Fruit fly (Drosophila melanogaster) whole organism, embryonic: ENCODE data around the gene Nse4.

Experiments
- Awh ChIP-seq: fragments of 200-800 bp; sonication (Bioruptor generic); IDR thresholded peaks from 2 replicates; pipeline ENCODE4, ENCODE4 v1.3.6; 2022; ENCODE audit warnings: missing biosample characterization, missing genetic modification characterization
- CG10431 ChIP-seq: fragments of 200-800 bp; sonication (Bioruptor generic); optimal IDR thresholded peaks from 3 replicates; lab custom pipeline; 2018; ENCODE audit warnings: missing biosample characterization, mild to moderate bottlenecking, missing genetic modification characterization
- CG11695 ChIP-seq: fragments of 200-800 bp; sonication (Bioruptor generic); IDR thresholded peaks from 3 replicates; pipeline ENCODE4 v1.3.6; 2022; ENCODE audit warnings: missing biosample characterization, missing genetic modification characterization
- CG11696 ChIP-seq: fragments of 200-800 bp; sonication (Bioruptor generic); IDR thresholded peaks from 2 replicates; pipeline ENCODE4 v1.3.6; 2022; ENCODE audit warnings: missing biosample characterization, missing genetic modification characterization
- CG13296 ChIP-seq: fragments of 200-800 bp; sonication (Bioruptor generic); optimal IDR thresholded peaks from 3 replicates; lab custom pipeline; 2018; ENCODE audit warnings: missing biosample characterization, mild to moderate bottlenecking, missing genetic modification characterization
- CG15073 ChIP-seq: fragments of 200-800 bp; sonication (Bioruptor generic); optimal IDR thresholded peaks from 2 replicates; lab custom pipeline; 2016; ENCODE audit warnings: missing biosample characterization, missing genetic modification characterization
- CG16779 ChIP-seq: fragments of 200-800 bp; sonication (Bioruptor generic); IDR thresholded peaks from 2 replicates; pipeline ENCODE4 v1.3.6; 2022; ENCODE audit warnings: missing biosample characterization, missing genetic modification characterization
- CG16813 ChIP-seq: fragments of 200-800 bp; sonication (Bioruptor generic); IDR thresholded peaks from 3 replicates; pipeline ENCODE4 v1.3.6; 2022; ENCODE audit warnings: missing biosample characterization, missing genetic modification characterization; ENCODE audit not compliant: partially characterized antibody
- CG16815 ChIP-seq: fragments of 200-800 bp; sonication (Bioruptor generic); optimal IDR thresholded peaks from 3 replicates; lab custom pipeline; 2017; ENCODE audit warnings: missing biosample characterization, mild to moderate bottlenecking, missing genetic modification characterization
- CG17328 ChIP-seq: fragments of 200-800 bp; sonication (Bioruptor generic); IDR thresholded peaks from 2 replicates; pipeline ENCODE4 v1.3.6; 2022; ENCODE audit warnings: missing biosample characterization, missing genetic modification characterization
- CG17829 ChIP-seq: fragments of 200-800 bp; optimal IDR thresholded peaks from 2 replicates; lab custom pipeline; 2019; ENCODE audit warnings: missing biosample characterization, mild to moderate bottlenecking, missing genetic modification characterization, moderate library complexity
- CG2678 ChIP-seq: fragments of 200-800 bp; sonication (Bioruptor generic); optimal IDR thresholded peaks from 3 replicates; lab custom pipeline; 2019; ENCODE audit warnings: missing biosample characterization, mild to moderate bottlenecking, missing genetic modification characterization, moderate library complexity
- CG2889 ChIP-seq: fragments of 200-800 bp; sonication (Bioruptor generic); IDR thresholded peaks from 3 replicates; pipeline ENCODE4 v1.3.6; 2022; ENCODE audit warnings: missing biosample characterization, missing genetic modification characterization
- CG30431 ChIP-seq: fragments of 200-800 bp; sonication (Bioruptor generic); optimal IDR thresholded peaks from 2 replicates; lab custom pipeline; 2017; ENCODE audit warnings: missing biosample characterization, missing genetic modification characterization
- CG31365 ChIP-seq: fragments of 200-800 bp; sonication (Bioruptor generic); optimal IDR thresholded peaks from 2 replicates; lab custom pipeline; 2018; ENCODE audit warnings: missing biosample characterization, mild to moderate bottlenecking, missing genetic modification characterization
- CG34224 ChIP-seq: fragments of 200-800 bp; sonication (Bioruptor generic); IDR thresholded peaks from 3 replicates; pipeline ENCODE4 v1.3.6; 2022; ENCODE audit warnings: missing biosample characterization, missing genetic modification characterization; ENCODE audit not compliant: partially characterized antibody
- CG4424 ChIP-seq: fragments of 200-800 bp; sonication (Bioruptor generic); optimal IDR thresholded peaks from 3 replicates; lab custom pipeline; 2016; ENCODE audit warnings: missing biosample characterization, missing genetic modification characterization
- CG6765 ChIP-seq: fragments of 200-800 bp; sonication (Bioruptor generic); optimal IDR thresholded peaks from 3 replicates; lab custom pipeline; 2017; ENCODE audit warnings: missing biosample characterization, mild to moderate bottlenecking, missing genetic modification characterization
- CG6854 ChIP-seq: fragments of 200-800 bp; sonication (Bioruptor generic); optimal IDR thresholded peaks from 3 replicates; lab custom pipeline; 2017; ENCODE audit warnings: missing biosample characterization, mild to moderate bottlenecking, missing genetic modification characterization
- CG8281 ChIP-seq: fragments of 200-800 bp; sonication (Bioruptor generic); optimal IDR thresholded peaks from 2 replicates; lab custom pipeline; 2018; ENCODE audit warnings: missing biosample characterization, mild to moderate bottlenecking, missing genetic modification characterization, moderate library complexity
- CG8290 ChIP-seq, 3 experiments: fragments of 200-800 bp; sonication (Bioruptor generic); optimal IDR thresholded peaks; 2 replicates each; lab custom pipeline; 2016 to 2019; ENCODE audit warnings: missing biosample characterization in 3 of 3, missing genetic modification characterization in 3 of 3, mild to moderate bottlenecking in 2 of 3, moderate library complexity in 1 of 3
- CG8924 ChIP-seq: fragments of 200-800 bp; optimal IDR thresholded peaks from 3 replicates; lab custom pipeline; 2019; ENCODE audit warnings: missing biosample characterization, mild to moderate bottlenecking, missing genetic modification characterization, moderate library complexity
- Dip3 ChIP-seq: fragments of 200-800 bp; sonication (Bioruptor generic); optimal IDR thresholded peaks from 3 replicates; lab custom pipeline; 2016; ENCODE audit warnings: missing biosample characterization, missing genetic modification characterization
- Dp ChIP-seq: fragments of 200-800 bp; sonication (Bioruptor generic); optimal IDR thresholded peaks from 2 replicates; lab custom pipeline; 2018; ENCODE audit warnings: missing biosample characterization, mild to moderate bottlenecking, missing genetic modification characterization, moderate library complexity
- HHEX ChIP-seq: fragments of 200-800 bp; sonication (Bioruptor generic); optimal IDR thresholded peaks from 3 replicates; lab custom pipeline; 2017; ENCODE audit warnings: missing biosample characterization, mild to moderate bottlenecking, missing genetic modification characterization, missing genetic modification reagents
- HLHmδ ChIP-seq: fragments of 200-800 bp; sonication (Bioruptor generic); optimal IDR thresholded peaks from 2 replicates; lab custom pipeline; 2018; ENCODE audit warnings: missing biosample characterization, mild to moderate bottlenecking, missing genetic modification characterization, moderate library complexity
- Hr39 ChIP-seq: fragments of >200 bp; optimal IDR thresholded peaks from 2 replicates; lab custom pipeline; 2017
- Hsf ChIP-seq: fragments of 200-800 bp; sonication (Bioruptor generic); optimal IDR thresholded peaks from 3 replicates; lab custom pipeline; 2016; ENCODE audit warnings: missing biosample characterization, missing genetic modification characterization
- Kr ChIP-seq: fragments of 200-800 bp; sonication (Bioruptor generic); optimal IDR thresholded peaks from 2 replicates; lab custom pipeline; 2017; ENCODE audit warnings: missing biosample characterization, mild to moderate bottlenecking, missing genetic modification characterization
- Lhr ChIP-seq: fragments of 200-800 bp; sonication (Bioruptor generic); optimal IDR thresholded peaks from 3 replicates; lab custom pipeline; 2017; ENCODE audit warnings: mild to moderate bottlenecking, missing biosample characterization, missing genetic modification reagents, missing genetic modification characterization
- Optix ChIP-seq: fragments of 200-800 bp; sonication (Bioruptor generic); IDR thresholded peaks from 3 replicates; pipeline ENCODE4 v1.3.6; 2022; ENCODE audit warnings: missing biosample characterization, missing genetic modification characterization
- Sox102F ChIP-seq: fragments of 200-800 bp; sonication (Bioruptor generic); optimal IDR thresholded peaks from 2 replicates; lab custom pipeline; 2018; ENCODE audit warnings: missing biosample characterization, mild to moderate bottlenecking, missing genetic modification characterization, moderate library complexity
- ase ChIP-seq: fragments of 200-800 bp; sonication (Bioruptor generic); IDR thresholded peaks from 3 replicates; pipeline ENCODE4 v1.3.6; 2022; ENCODE audit warnings: missing biosample characterization, missing genetic modification characterization
- cad ChIP-seq: fragments of >200 bp; optimal IDR thresholded peaks from 2 replicates; lab custom pipeline; 2017; ENCODE audit warnings: missing biosample characterization, missing genetic modification characterization
- chinmo ChIP-seq: fragments of 200-800 bp; sonication (Bioruptor generic); IDR thresholded peaks from 4 replicates; pipeline ENCODE4 v1.3.6; 2022; ENCODE audit warnings: missing biosample characterization, missing genetic modification characterization; ENCODE audit not compliant: partially characterized antibody
- cwo ChIP-seq: fragments of 200-800 bp; sonication (Bioruptor generic); optimal IDR thresholded peaks from 3 replicates; lab custom pipeline; 2017; ENCODE audit warnings: missing biosample characterization, missing genetic modification characterization, mild to moderate bottlenecking, moderate library complexity, missing genetic modification reagents
- ewg ChIP-seq: fragments of 200-800 bp; sonication (Bioruptor generic); optimal IDR thresholded peaks from 3 replicates; lab custom pipeline; 2017; ENCODE audit warnings: mild to moderate bottlenecking, missing biosample characterization, missing genetic modification reagents, missing genetic modification characterization
- fd3F ChIP-seq: fragments of 200-800 bp; sonication (Bioruptor generic); optimal IDR thresholded peaks from 2 replicates; lab custom pipeline; 2018; ENCODE audit warnings: missing biosample characterization, mild to moderate bottlenecking, missing genetic modification characterization, moderate library complexity
- knrl ChIP-seq: fragments of 200-800 bp; sonication (Bioruptor generic); IDR thresholded peaks from 3 replicates; pipeline ENCODE4 v1.3.6; 2022; ENCODE audit warnings: missing biosample characterization, missing genetic modification characterization; ENCODE audit not compliant: partially characterized antibody
- mirr ChIP-seq: fragments of 200-800 bp; sonication (Bioruptor generic); optimal IDR thresholded peaks from 3 replicates; lab custom pipeline; 2018; ENCODE audit warnings: missing biosample characterization, mild to moderate bottlenecking, missing genetic modification characterization
- pho ChIP-seq: fragments of 200-800 bp; sonication (Bioruptor generic); optimal IDR thresholded peaks from 2 replicates; lab custom pipeline; 2016; ENCODE audit warnings: missing biosample characterization, missing genetic modification characterization
- phol ChIP-seq: fragments of 200-800 bp; sonication (Bioruptor generic); optimal IDR thresholded peaks from 3 replicates; lab custom pipeline; 2018; ENCODE audit warnings: missing biosample characterization, mild to moderate bottlenecking, missing genetic modification characterization, moderate library complexity
- psq ChIP-seq: fragments of 200-800 bp; sonication (Bioruptor generic); optimal IDR thresholded peaks from 2 replicates; lab custom pipeline; 2017; ENCODE audit warnings: missing biosample characterization, missing genetic modification characterization
- scrt ChIP-seq: fragments of 200-800 bp; sonication (Bioruptor generic); optimal IDR thresholded peaks from 2 replicates; lab custom pipeline; 2018; ENCODE audit warnings: missing biosample characterization, mild to moderate bottlenecking, missing genetic modification characterization, moderate library complexity
- sisA ChIP-seq: fragments of 200-800 bp; sonication (Bioruptor generic); IDR thresholded peaks from 2 replicates; pipeline ENCODE4 v1.3.6; 2022; ENCODE audit warnings: missing biosample characterization, missing genetic modification characterization
- slp2 ChIP-seq: fragments of 200-800 bp; sonication (Bioruptor generic); optimal IDR thresholded peaks from 2 replicates; lab custom pipeline; 2016; ENCODE audit warnings: missing biosample characterization, missing genetic modification characterization
- unpg ChIP-seq: fragments of 200-800 bp; sonication (Bioruptor generic); optimal IDR thresholded peaks from 3 replicates; lab custom pipeline; 2018; ENCODE audit warnings: missing biosample characterization, mild to moderate bottlenecking, missing genetic modification characterization, moderate library complexity
- zfh2 ChIP-seq: fragments of 200-800 bp; sonication (Bioruptor generic); optimal IDR thresholded peaks from 2 replicates; lab custom pipeline; 2016; ENCODE audit warnings: missing biosample characterization, missing genetic modification characterization

The Nse4 gene

DNA sequence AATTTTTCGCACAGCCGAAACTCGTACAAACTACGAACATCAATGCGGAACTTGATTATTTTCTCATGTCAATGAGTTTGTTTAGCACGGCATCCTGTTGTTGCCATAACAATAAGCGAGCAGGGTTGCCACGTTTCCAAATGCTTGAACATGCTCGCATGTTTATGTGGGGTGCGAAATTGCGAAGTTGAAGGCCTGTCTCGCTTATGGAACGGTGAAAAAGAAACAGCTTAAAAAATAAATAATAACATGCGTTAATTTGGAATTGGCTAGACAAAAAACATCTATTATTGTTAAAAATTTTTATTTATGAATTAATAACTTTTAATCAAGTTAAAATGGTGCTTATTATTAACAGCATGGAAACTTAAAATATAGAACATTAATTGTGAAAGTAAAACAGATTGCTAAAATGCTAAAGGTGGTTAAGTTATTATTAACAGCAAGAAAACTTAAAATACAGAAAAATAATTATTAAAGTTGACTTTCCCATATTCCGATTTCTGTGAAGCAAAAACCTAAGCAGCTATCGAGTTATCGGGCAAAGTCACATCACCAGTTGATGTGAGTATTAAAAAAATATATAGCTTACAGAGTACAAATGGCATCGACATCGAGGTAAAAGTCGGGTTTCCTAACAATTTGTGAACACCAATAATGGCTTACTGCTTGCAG, 8.3 kb upstream of the Nse4 start, which contains the start of the genes Bug22 and TfIIB (continued):
- no peak for TF ChIP-seq CG31365
- peak; percentile 51 for TF ChIP-seq sisA (GFP tag; lab: Robert Waterston, UW)
- peak; percentile 75 for TF ChIP-seq zfh2 (GFP tag; lab: Kevin White, UChicago)
- no peak for TF ChIP-seq CG11696
- TF ChIP-seq cwo (GFP tag; lab: Kevin White, UChicago): no peak
- peak; percentile 18 for TF ChIP-seq CG10431 (GFP tag; lab: Kevin White, UChicago)
- no peak for TF ChIP-seq Hr39
- TF ChIP-seq cad (GFP tag; lab: Kevin White, UChicago): no peak
- no peak for TF ChIP-seq CG8281 (tag; lab: Kevin White, UChicago)
- peak; percentile 83 for TF ChIP-seq CG8924
- peak; percentile 39 for TF ChIP-seq psq (GFP tag; lab: Kevin White, UChicago)
- TF ChIP-seq CG16815: no peak
- no peak; the same call in 2 of the 3 replicates for TF ChIP-seq ase (GFP tag; lab: Robert Waterston, UW)
- 0 out of 3 replicates have a peak, but pooled peaks have one; percentile 8 for TF ChIP-seq CG34224
- TF ChIP-seq Kr (GFP tag; lab: Kevin White, UChicago): no peak
- peak; percentile 78 for TF ChIP-seq CG8290 (GFP tag; optimal IDR thresholded peaks at IDR 0.05; lab: Kevin White, UChicago)
- peak; percentile 90 to 92 for TF ChIP-seq CG8290 (tag; optimal IDR thresholded peaks at IDR 0.05; lab: Kevin White, UChicago)
- peak; percentile 57 for TF ChIP-seq slp2 (GFP tag; lab: Kevin White, UChicago)
- no peak for TF ChIP-seq CG11695 (GFP tag; lab: Robert Waterston, UW)
- no peak for TF ChIP-seq CG30431 (GFP tag; lab: Kevin White, UChicago)
- TF ChIP-seq CG6765 (GFP tag; lab: Kevin White, UChicago): no peak
- TF ChIP-seq Hsf (GFP tag; lab: Kevin White, UChicago): peak; percentile 74
- TF ChIP-seq unpg (GFP tag; lab: Kevin White, UChicago): peak; percentile 59
- TF ChIP-seq CG13296 (GFP tag; lab: Kevin White, UChicago): peak; percentile 62
- peak; percentile 70 for TF ChIP-seq Dip3
- TF ChIP-seq CG16779 (GFP tag; lab: Robert Waterston, UW): 0 out of 2 replicates have a peak, but pooled peaks have one; percentile 12
- TF ChIP-seq mirr (GFP tag; lab: Kevin White, UChicago): peak; percentile 45
- TF ChIP-seq fd3F (GFP tag; lab: Kevin White, UChicago): peak; percentile 61
- TF ChIP-seq phol (tag; lab: Kevin White, UChicago): peak; percentile 74
- TF ChIP-seq HHEX (GFP tag; lab: Kevin White, UChicago): peak; percentile 48
- TF ChIP-seq HLHmδ (GFP tag; lab: Kevin White, UChicago): peak; percentile 30
- TF ChIP-seq scrt (GFP tag; lab: Kevin White, UChicago): peak; percentile 48
- peak; percentile 71; the same call in 1 of the 2 replicates for TF ChIP-seq CG17328 (GFP tag; lab: Robert Waterston, UW)
- TF ChIP-seq CG4424 (GFP tag; lab: Kevin White, UChicago): peak; percentile 75
- TF ChIP-seq CG16813: 0 out of 3 replicates have a peak, but pooled peaks have one; percentile 36
- no peak for TF ChIP-seq CG15073 (GFP tag; lab: Kevin White, UChicago)
- TF ChIP-seq CG17829 (tag; lab: Kevin White, UChicago): peak; percentile 80
- TF ChIP-seq CG2678 (tag; lab: Kevin White, UChicago): no peak
- TF ChIP-seq Lhr (GFP tag; lab: Kevin White, UChicago): peak; percentile 26
- TF ChIP-seq knrl (GFP tag; lab: Robert Waterston, UW): no peak
- TF ChIP-seq Optix (GFP tag; lab: Robert Waterston, UW): peak; percentile 60; the same call in 1 of the 3 replicates
- peak; percentile 64; the same call in 1 of the 3 replicates for TF ChIP-seq CG2889
- peak; percentile 69 for TF ChIP-seq pho
- TF ChIP-seq CG6854: no peak
- peak; percentile 6 for TF ChIP-seq Dp (GFP tag; lab: Kevin White, UChicago)
- peak; percentile 49 for TF ChIP-seq ewg (GFP tag; lab: Kevin White, UChicago)
- no peak for TF ChIP-seq Sox102F
- TF ChIP-seq chinmo (GFP tag; lab: Robert Waterston, UW): no peak
- 0 out of 2 replicates have a peak, but pooled peaks have one; percentile 37 for TF ChIP-seq Awh (GFP tag; lab: Robert Waterston, UW)
